Worm (Caenorhabditis elegans): ENCODE results near the gene R08C7.5.
A peak's percentile ranks its signal among the peaks of the same experiment; 100 is the strongest.

R08C7.5 gene

ce11 chrIV:4477009-4477471 lies 47.0 kb downstream of the R08C7.5 start, which contains the start of gene M01H9.3 (continued):
- TF ChIP-seq C06A6.2 (GFP tag; conservative IDR thresholded peaks at IDR 0.05) (0 out of 2 replicates have a peak, but pooled peaks have one; percentile 49), cebp-1 (GFP tag; IDR thresholded peaks at IDR 0.05) (no peak), cebp-1 (tag; optimal IDR thresholded peaks at IDR 0.05) (peak; percentile 72)

- peak; percentile 7 for TF ChIP-seq F22D6.2 (tag; optimal IDR thresholded peaks at IDR 0.05)
- no peak for TF ChIP-seq ceh-91 (GFP tag; IDR thresholded peaks at IDR 0.05)
- no peak for TF ChIP-seq aptf-2 (GFP tag; conservative IDR thresholded peaks at IDR 0.05)
- TF ChIP-seq nhr-80 (tag; optimal IDR thresholded peaks at IDR 0.05) = peak; percentile 6
- TF ChIP-seq hlh-26 (GFP tag; conservative IDR thresholded peaks at IDR 0.05) = no peak
Observed at ce11 chrIV:4478612-4479011, 48.6 kb downstream of the R08C7.5 start.

- TF ChIP-seq nhr-27 (tag; optimal IDR thresholded peaks at IDR 0.05) (no peak), mes-4 (tag; optimal IDR thresholded peaks at IDR 0.05) (no peak), zim-3 (tag; optimal IDR thresholded peaks at IDR 0.05) (no peak), unc-130 (GFP tag; optimal IDR thresholded peaks at IDR 0.05) (no peak), tbx-9 (tag; optimal IDR thresholded peaks at IDR 0.05; ENCODE audit: borderline replicate concordance) (no peak), chd-7 (tag; optimal IDR thresholded peaks at IDR 0.05) (no peak), madf-10 (tag; optimal IDR thresholded peaks at IDR 0.05) (no peak), ceh-91 (GFP tag; IDR thresholded peaks at IDR 0.05) (no peak), ccch-3 (GFP tag; optimal IDR thresholded peaks at IDR 0.05) (no peak), nfya-2 (GFP tag; IDR thresholded peaks at IDR 0.05) (no peak), hrde-1 (tag; optimal IDR thresholded peaks at IDR 0.05; ENCODE audit: borderline replicate concordance) (no peak), nfyb-1 (GFP tag; IDR thresholded peaks at IDR 0.05) (no peak), egl-18 (GFP tag; IDR thresholded peaks at IDR 0.05) (no peak), F10E7.11 (tag; optimal IDR thresholded peaks at IDR 0.05) (no peak), lin-35 (GFP tag; optimal IDR thresholded peaks at IDR 0.05) (no peak), somi-1 (GFP tag; optimal IDR thresholded peaks at IDR 0.05) (no peak), bed-2 (GFP tag; IDR thresholded peaks at IDR 0.05) (no peak), F37B4.10 (GFP tag; IDR thresholded peaks at IDR 0.05) (no peak), F33H1.4 (GFP tag; IDR thresholded peaks at IDR 0.05) (no peak), xnd-1 (tag; optimal IDR thresholded peaks at IDR 0.05) (no peak)
Observed at ce11 chrIV:4480027-4480426, 50.0 kb downstream of the R08C7.5 start, which contains the start of gene M01H9.10. TSS of gene M01H9.10 (minus strand) at chrIV:4480127.

- TF ChIP-seq let-526 (GFP tag; IDR thresholded peaks at IDR 0.05) (no peak), nhr-80 (tag; optimal IDR thresholded peaks at IDR 0.05) (peak; percentile 10), F33H1.4 (GFP tag; IDR thresholded peaks at IDR 0.05) (no peak)
Observed at ce11 chrIV:4481298-4481697, 51.3 kb downstream of the R08C7.5 start.

Data from whole organism, young adult.